Worm (Caenorhabditis elegans) whole organism, young adult: Measurements from ENCODE around the gene srw-56.

ENCODE experiments used
- F57A8.1 ChIP-seq: fragments of 200-800 bp; sonication (Bioruptor generic); optimal IDR thresholded peaks from 2 replicates; lab custom pipeline; 2018; ENCODE audit warnings: mild to moderate bottlenecking, missing genetic modification characterization, moderate library complexity, missing compliant biosample characterization
- efl-1 ChIP-seq: fragments of 150-350 bp; optimal IDR thresholded peaks from 2 replicates; lab custom pipeline; 2014; ENCODE audit warnings: missing biosample characterization, missing genetic modification reagents, missing genetic modification characterization
- unc-130 ChIP-seq: sonication (generic microtip); optimal IDR thresholded peaks from 2 replicates; lab custom pipeline; 2016; ENCODE audit warnings: missing genetic modification reagents, missing genetic modification characterization, missing compliant biosample characterization
- zim-3 ChIP-seq: sonication (generic microtip); optimal IDR thresholded peaks from 2 replicates; lab custom pipeline; 2017; ENCODE audit warnings: mild to moderate bottlenecking, missing genetic modification characterization, moderate library complexity, missing compliant biosample characterization

DNA sequence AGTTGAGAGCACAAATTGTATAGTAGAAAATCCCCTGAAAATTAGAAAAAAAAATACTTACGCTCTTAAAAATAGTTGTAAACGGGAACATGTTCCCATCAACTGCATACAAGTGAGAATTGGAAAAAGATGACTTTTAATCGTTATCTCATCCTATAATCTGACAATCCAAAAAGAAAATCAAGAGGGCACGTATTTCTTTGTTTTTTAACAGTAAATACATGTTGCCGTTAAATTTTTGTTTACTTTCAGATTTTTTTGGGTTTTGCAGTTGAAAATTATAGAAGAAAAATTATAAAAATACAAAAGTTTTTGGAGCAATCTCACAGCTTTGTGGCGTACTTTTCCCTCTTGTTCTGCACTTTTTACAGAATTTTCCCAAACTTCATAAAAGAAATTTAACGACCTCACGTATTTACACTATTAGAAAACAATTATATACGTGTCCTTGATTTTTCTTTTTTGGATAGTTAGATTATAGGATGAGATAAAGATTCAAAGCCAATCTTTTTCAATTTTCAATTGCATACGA lies 44.1 kb upstream of the srw-56 start, which contains the start of the genes C06C6.9 and C06C6.8:
- TF ChIP-seq efl-1 (GFP tag; lab: Kevin White, UChicago) (no peak), F57A8.1 (GFP tag; lab: Kevin White, UChicago) (no peak), zim-3 (no peak), unc-130 (GFP tag; lab: Kevin White, UChicago) (no peak)
